Fruit fly (Drosophila melanogaster) whole organism, larva: ENCODE results near the gene Uck.
A peak's percentile ranks its signal among the peaks of the same experiment; 100 is the strongest.

Experiments
- noc ChIP-seq: fragments of 200-800 bp; sonication (Bioruptor generic); optimal IDR thresholded peaks from 3 replicates; lab custom pipeline; 2019; ENCODE audit warnings: missing biosample characterization, mild to moderate bottlenecking, missing genetic modification characterization, moderate library complexity

Uck gene

DNA sequence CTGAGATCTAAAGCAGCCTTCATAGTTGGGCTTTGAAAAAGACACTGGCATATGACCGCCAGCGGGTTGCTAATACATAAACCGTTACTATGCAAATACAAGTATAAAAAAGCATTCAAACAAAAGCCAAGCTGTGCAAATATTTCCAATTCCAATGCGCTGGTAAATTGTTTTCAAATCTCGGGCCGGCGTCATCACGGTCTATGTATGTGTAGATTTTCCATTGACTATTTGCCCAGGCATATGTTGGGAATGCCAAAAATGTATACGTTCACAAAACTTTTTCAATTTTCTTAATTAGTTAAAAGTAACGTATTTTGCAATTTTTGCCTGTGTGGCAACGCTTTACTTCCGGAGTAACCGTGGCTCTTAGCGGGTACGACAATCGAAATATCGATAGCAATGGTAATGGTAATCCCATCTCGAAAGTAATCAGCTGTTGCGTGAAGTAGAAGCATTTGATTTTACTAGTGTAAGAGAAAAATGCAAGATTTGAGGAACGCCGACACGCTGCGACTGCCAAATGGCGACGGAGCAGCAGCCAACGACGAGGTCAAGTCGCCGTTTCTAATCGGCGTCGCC, at the start of gene Uck, which contains the start of gene CG34290:
TSS of gene Uck (plus strand) at position 405 of the 582 bp plus-strand sequence.
TSS of gene CG34290 (minus strand) at position 51 of the 582 bp plus-strand sequence.
- TF ChIP-seq noc (tag; lab: Kevin White, UChicago): peak; percentile 50

- no peak for TF ChIP-seq noc (tag; lab: Kevin White, UChicago)
These were observed 37.5 kb upstream of the Uck start, which contains the start of gene beta-PheRS for dm6 chr3R:24252494-24252893. beta-PheRS (minus strand) TSS chr3R:24252679.

dm6 chr3R:24258333-24258732, 31.6 kb upstream of the Uck start:
- TF ChIP-seq noc (tag; lab: Kevin White, UChicago): no peak

dm6 chr3R:24259278-24260040, 30.5 kb upstream of the Uck start:
- peak; percentile 98 for TF ChIP-seq noc (tag; lab: Kevin White, UChicago)

dm6 chr3R:24260041-24260379, 30.0 kb upstream of the Uck start:
- peak; percentile 20 for TF ChIP-seq noc (tag; lab: Kevin White, UChicago)

dm6 chr3R:24260411-24260810, 29.6 kb upstream of the Uck start:
- no peak for TF ChIP-seq noc (tag; lab: Kevin White, UChicago)

- TF ChIP-seq noc (tag; lab: Kevin White, UChicago): no peak
These were observed 28.5 kb upstream of the Uck start for dm6 chr3R:24261380-24262021.

DNA sequence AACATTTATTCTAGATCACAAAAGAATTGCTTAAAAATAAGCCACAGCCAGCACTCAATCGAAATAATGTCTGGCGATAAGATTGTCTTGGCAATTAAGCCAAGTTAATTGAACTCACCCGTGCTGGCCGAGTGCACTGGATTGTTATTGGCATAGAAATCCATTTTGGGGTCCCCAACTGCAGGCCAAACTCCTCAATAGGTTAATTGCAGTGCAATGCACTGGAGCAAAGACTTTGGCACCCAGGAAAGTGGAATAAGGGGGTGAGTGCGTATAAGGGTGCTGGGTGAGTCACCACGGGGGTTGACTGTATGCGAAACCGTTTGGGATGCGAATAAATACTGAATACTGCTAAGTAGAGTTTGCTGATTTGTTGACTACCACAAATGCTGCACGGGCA, 27.0 kb upstream of the Uck start:
- TF ChIP-seq noc (tag; lab: Kevin White, UChicago): no peak

dm6 chr3R:24263588-24264413, 26.2 kb upstream of the Uck start:
- TF ChIP-seq noc (tag; lab: Kevin White, UChicago): no peak

dm6 chr3R:24264414-24265363, 25.3 kb upstream of the Uck start:
- no peak for TF ChIP-seq noc (tag; lab: Kevin White, UChicago)

- TF ChIP-seq noc (tag; lab: Kevin White, UChicago): no peak
These were observed 23.0 kb upstream of the Uck start for dm6 chr3R:24266786-24267579.

DNA sequence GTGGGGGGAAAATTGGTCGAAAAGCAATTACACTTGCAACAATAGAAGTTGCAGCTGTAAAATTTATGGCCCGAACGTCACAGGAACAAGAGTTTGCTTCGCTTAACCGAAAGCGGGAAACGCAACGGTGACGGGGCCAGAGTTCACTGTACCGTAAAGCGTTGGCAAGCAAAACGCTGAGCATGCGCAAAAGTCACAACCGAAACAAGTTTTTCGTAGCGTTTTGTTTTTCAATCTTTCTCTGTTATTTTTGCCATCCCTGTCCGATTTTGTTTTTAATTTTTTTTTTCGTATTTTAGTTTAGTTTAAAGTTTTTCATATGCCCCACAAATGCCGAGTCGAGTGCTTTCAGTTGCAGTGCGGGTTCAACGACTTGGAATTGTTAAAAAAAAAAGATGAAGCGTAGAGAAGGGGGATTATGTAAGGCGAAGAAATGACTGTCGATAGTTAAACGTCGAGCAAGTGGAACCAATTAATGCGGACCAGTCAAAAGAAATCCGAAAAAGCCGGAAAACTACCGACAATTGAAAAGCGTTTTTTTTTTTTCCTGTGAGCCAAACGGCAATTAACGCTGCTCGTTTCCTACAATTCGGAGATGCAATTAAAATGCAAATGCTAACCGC, 22.3 kb upstream of the Uck start:
- TF ChIP-seq noc (tag; lab: Kevin White, UChicago): no peak

DNA sequence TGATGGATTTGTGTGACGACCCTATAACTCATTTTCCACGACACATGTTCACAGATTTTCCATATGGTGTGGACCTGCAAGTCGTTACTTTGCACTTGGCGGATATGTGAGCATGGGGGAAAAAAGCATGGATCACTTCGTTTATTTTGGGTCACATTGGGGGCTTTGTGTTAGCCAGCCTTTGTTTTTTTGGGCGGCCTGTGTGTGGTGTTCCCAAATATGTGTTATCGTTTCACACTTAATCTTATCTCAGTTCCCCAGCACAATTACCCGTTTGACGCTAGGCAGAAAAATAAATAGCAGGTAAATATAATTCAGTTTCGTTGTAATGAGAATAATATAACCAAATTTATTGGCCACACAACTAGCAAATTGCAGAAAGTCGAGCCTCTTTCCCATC, 21.7 kb upstream of the Uck start:
- peak; percentile 10 for TF ChIP-seq noc (tag; lab: Kevin White, UChicago)
